Worm (Caenorhabditis elegans) whole organism, L4 larva: ENCODE data around the gene F13A2.5.
"Not testable (repeated sequence)": the region's sequence is repeated elsewhere in the genome, so short reads cannot be mapped to it uniquely, and the experiment has no call there.

ENCODE experiments used
- D1046.2 ChIP-seq: fragments of 200-800 bp; sonication (Bioruptor generic); IDR thresholded peaks from 2 replicates; pipeline ENCODE4 v1.3.6; 2022; ENCODE audit warnings: missing genetic modification characterization, missing compliant biosample characterization
- F10B5.3 ChIP-seq: sonication (generic microtip); optimal IDR thresholded peaks from 2 replicates; lab custom pipeline; 2016; ENCODE audit warnings: mild to moderate bottlenecking, missing genetic modification characterization, missing compliant biosample characterization
- F49E8.2 ChIP-seq: sonication (generic microtip); optimal IDR thresholded peaks from 2 replicates; lab custom pipeline; 2016; ENCODE audit warnings: missing compliant biosample characterization, mild to moderate bottlenecking, missing genetic modification characterization, borderline replicate concordance
- R02D3.7 ChIP-seq: fragments of 150-350 bp; sonication (generic microtip); optimal IDR thresholded peaks from 3 replicates; lab custom pipeline; 2014; ENCODE audit warnings: missing biosample characterization, missing genetic modification characterization
- Y48G9A.11 ChIP-seq: fragments of 200-800 bp; sonication (Bioruptor generic); IDR thresholded peaks from 2 replicates; pipeline ENCODE4 v1.3.6; 2022; ENCODE audit warnings: missing genetic modification reagents, missing genetic modification characterization, missing compliant biosample characterization
- aha-1 ChIP-seq: fragments of 150-350 bp; peaks from one replicate; lab custom pipeline; 2014; ENCODE audit warnings: missing biosample characterization, missing genetic modification characterization
- aly-2 ChIP-seq: sonication (generic microtip); optimal IDR thresholded peaks from 2 replicates; lab custom pipeline; 2018; ENCODE audit warnings: missing biosample characterization, missing genetic modification characterization
- attf-4 ChIP-seq: sonication (generic microtip); optimal IDR thresholded peaks from 3 replicates; lab custom pipeline; 2017; ENCODE audit warnings: missing biosample characterization, missing genetic modification characterization
- ceh-20 ChIP-seq: fragments of 200-800 bp; sonication (Bioruptor generic); IDR thresholded peaks from 2 replicates; pipeline ENCODE4 v1.3.6; 2022; ENCODE audit warnings: missing genetic modification reagents, missing genetic modification characterization, missing compliant biosample characterization
- daf-16 ChIP-seq, 3 experiments: sonication (generic microtip); optimal IDR thresholded peaks; 2 replicates each; lab custom pipeline; 2016 to 2017; ENCODE audit warnings: missing genetic modification characterization in 3 of 3, missing genetic modification reagents in 3 of 3, mild to moderate bottlenecking in 2 of 3, missing compliant biosample characterization in 2 of 3, missing biosample characterization in 1 of 3, moderate library complexity in 1 of 3
- daf-8 ChIP-seq: fragments of 200-800 bp; sonication (Bioruptor generic); IDR thresholded peaks from 2 replicates; pipeline ENCODE4 v1.3.6; 2022; ENCODE audit warnings: missing genetic modification characterization, missing compliant biosample characterization
- dmd-8 ChIP-seq: fragments of 200-800 bp; sonication (Bioruptor generic); IDR thresholded peaks from 2 replicates; pipeline ENCODE4 v1.3.6; 2022; ENCODE audit warnings: missing genetic modification characterization, missing compliant biosample characterization
- egl-27 ChIP-seq: sonication (generic microtip); optimal IDR thresholded peaks from 3 replicates; lab custom pipeline; 2017; ENCODE audit warnings: missing biosample characterization, missing genetic modification reagents, missing genetic modification characterization
- hlh-30 ChIP-seq: sonication (generic microtip); optimal IDR thresholded peaks from 2 replicates; lab custom pipeline; 2017; ENCODE audit warnings: antibody characterized with exemption, mild to moderate bottlenecking, missing genetic modification characterization, missing compliant biosample characterization; ENCODE audit not compliant: insufficient read depth
- lim-7 ChIP-seq: fragments of 200-800 bp; sonication (Bioruptor generic); IDR thresholded peaks from 2 replicates; pipeline ENCODE4 v1.3.6; 2022; ENCODE audit warnings: missing genetic modification characterization, missing compliant biosample characterization
- lin-29 ChIP-seq: fragments of 200-800 bp; sonication (Bioruptor generic); IDR thresholded peaks from 2 replicates; pipeline ENCODE4 v1.3.6; 2022; ENCODE audit warnings: missing genetic modification reagents, missing genetic modification characterization, missing compliant biosample characterization
- lir-3 ChIP-seq: sonication (generic microtip); optimal IDR thresholded peaks from 2 replicates; lab custom pipeline; 2016; ENCODE audit warnings: mild to moderate bottlenecking, missing genetic modification characterization, missing compliant biosample characterization
- lsy-2 ChIP-seq, 2 experiments: fragments of 150-350 bp in 1 of 2; sonication (generic microtip) in 1 of 2; optimal IDR thresholded peaks; 2 replicates each; lab custom pipeline; 2014 to 2017; ENCODE audit warnings: missing biosample characterization in 2 of 2, missing genetic modification characterization in 2 of 2
- madf-9 ChIP-seq: fragments of 200-800 bp; sonication (Bioruptor generic); conservative IDR thresholded peaks from 2 replicates; pipeline ENCODE4 v1.3.6; 2022; ENCODE audit warnings: missing genetic modification reagents, missing genetic modification characterization, missing compliant biosample characterization
- mdl-1 ChIP-seq, 2 experiments: fragments of 150-350 bp in 1 of 2; sonication (generic microtip) in 1 of 2; optimal IDR thresholded peaks; 2 replicates each; lab custom pipeline; 2014 to 2017; ENCODE audit warnings: missing biosample characterization in 2 of 2, missing genetic modification characterization in 2 of 2
- mes-2 ChIP-seq: sonication (generic microtip); optimal IDR thresholded peaks from 2 replicates; lab custom pipeline; 2016; ENCODE audit warnings: missing genotype, mild to moderate bottlenecking, missing genetic modification characterization, missing compliant biosample characterization; ENCODE audit not compliant: poor library complexity, severe bottlenecking
- mxl-2 ChIP-seq: fragments of 200-800 bp; sonication (Bioruptor generic); conservative IDR thresholded peaks from 2 replicates; pipeline ENCODE4 v1.3.6; 2022; ENCODE audit warnings: missing genetic modification reagents, missing genetic modification characterization, missing compliant biosample characterization
- nhr-11 ChIP-seq: fragments of 150-350 bp; optimal IDR thresholded peaks from 2 replicates; lab custom pipeline; 2014; ENCODE audit warnings: missing biosample characterization, missing genetic modification characterization
- nhr-25 ChIP-seq: sonication (generic microtip); optimal IDR thresholded peaks from 2 replicates; lab custom pipeline; 2017; ENCODE audit warnings: missing genetic modification characterization, mild to moderate bottlenecking, missing compliant biosample characterization, antibody characterized with exemption, moderate library complexity, borderline replicate concordance; ENCODE audit not compliant: insufficient read depth
- nhr-76 ChIP-seq: fragments of 150-350 bp; optimal IDR thresholded peaks from 2 replicates; lab custom pipeline; 2014; ENCODE audit warnings: missing biosample characterization, missing genetic modification characterization
- nhr-77 ChIP-seq: fragments of 150-350 bp; optimal IDR thresholded peaks from 2 replicates; lab custom pipeline; 2014; ENCODE audit warnings: missing biosample characterization, missing genetic modification characterization
- pha-4 ChIP-seq, 2 experiments: fragments of 150-350 bp in 1 of 2; fragments of 200-800 bp in 1 of 2; sonication (Bioruptor generic) in 1 of 2; IDR thresholded peaks in 1 of 2; optimal IDR thresholded peaks in 1 of 2; 2 replicates each; pipeline versions ENCODE4 v1.3.6 to Lab custom; 2014 to 2022; ENCODE audit warnings: missing genetic modification characterization in 2 of 2, missing genetic modification reagents in 2 of 2, missing biosample characterization in 1 of 2, missing compliant biosample characterization in 1 of 2
- php-3 ChIP-seq: fragments of 200-800 bp; sonication (Bioruptor generic); IDR thresholded peaks from 2 replicates; pipeline ENCODE4 v1.3.6; 2022; ENCODE audit warnings: missing genetic modification reagents, missing genetic modification characterization, missing compliant biosample characterization
- pqm-1 ChIP-seq: sonication (generic microtip); optimal IDR thresholded peaks from 2 replicates; lab custom pipeline; 2017; ENCODE audit warnings: missing biosample characterization, missing genetic modification characterization
- saeg-2 ChIP-seq: fragments of 200-800 bp; sonication (Bioruptor generic); IDR thresholded peaks from 2 replicates; pipeline ENCODE4 v1.3.6; 2022; ENCODE audit warnings: missing genetic modification reagents, missing genetic modification characterization, missing compliant biosample characterization
- set-16 ChIP-seq: fragments of 200-800 bp; sonication (Bioruptor generic); IDR thresholded peaks from 2 replicates; pipeline ENCODE4 v1.3.6; 2022; ENCODE audit warnings: missing genetic modification reagents, missing genetic modification characterization, missing compliant biosample characterization
- skn-1 ChIP-seq: fragments of 150-350 bp; optimal IDR thresholded peaks from 2 replicates; lab custom pipeline; 2014; ENCODE audit warnings: missing biosample characterization, missing genetic modification characterization
- snpc-4 ChIP-seq: fragments of 150-350 bp; optimal IDR thresholded peaks from 2 replicates; lab custom pipeline; 2014; ENCODE audit warnings: missing biosample characterization, missing genetic modification characterization
- unc-62 ChIP-seq, 3 experiments: fragments of 150-350 bp in 1 of 3; sonication (generic microtip); optimal IDR thresholded peaks in 2 of 3; peaks in 1 of 3; 1 replicate in 1 of 3; 2 replicates in 2 of 3; lab custom pipeline; 2014 to 2017; ENCODE audit warnings: missing biosample characterization in 3 of 3, missing genetic modification characterization in 3 of 3, missing genetic modification reagents in 3 of 3, missing genotype in 1 of 3

The F13A2.5 gene

DNA sequence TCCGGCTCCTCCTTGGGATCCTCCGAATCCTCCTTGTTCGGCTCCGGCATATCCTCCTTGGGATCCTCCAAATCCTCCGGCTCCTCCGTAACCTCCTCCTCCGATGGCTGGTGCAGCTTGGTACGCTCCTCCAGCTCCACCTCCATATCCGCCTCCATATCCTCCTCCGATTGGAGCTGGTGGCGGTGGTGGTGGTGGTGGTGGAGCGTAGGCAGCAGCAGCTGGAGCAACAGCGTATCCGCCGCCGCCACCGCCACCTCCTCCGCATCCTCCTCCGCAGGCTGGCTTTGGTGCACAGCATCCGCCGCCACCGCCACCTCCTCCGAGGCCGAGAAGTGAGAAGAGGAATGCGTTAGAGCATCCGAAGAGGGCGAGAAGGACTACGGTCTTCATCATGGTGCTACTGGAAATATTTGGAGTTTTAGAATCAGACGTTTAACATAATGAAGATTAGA lies 31.0 kb upstream of the F13A2.5 start, which contains the start of gene Y47D7A.15:
Y47D7A.15 (minus strand) TSS at position 405 of the 455 bp plus-strand sequence.
- no peak for TF ChIP-seq nhr-25 (tag; lab: Kevin White, UChicago)
- no peak for TF ChIP-seq php-3 (GFP tag; lab: Robert Waterston, UW)
- TF ChIP-seq mes-2: no peak
- no peak for TF ChIP-seq aly-2 (tag; lab: Kevin White, UChicago)
- TF ChIP-seq dmd-8 (GFP tag; lab: Robert Waterston, UW): 0 out of 2 replicates have a peak, but pooled peaks have one; percentile 45
- TF ChIP-seq lim-7: no peak
- TF ChIP-seq pha-4 (GFP tag; IDR thresholded peaks at IDR 0.05; lab: Robert Waterston, UW): no peak
- TF ChIP-seq pha-4 (tag; optimal IDR thresholded peaks at IDR 0.05; lab: Kevin White, UChicago): no peak
- TF ChIP-seq Y48G9A.11 (GFP tag; lab: Robert Waterston, UW): no peak
- peak; percentile 96 for TF ChIP-seq set-16 (GFP tag; lab: Robert Waterston, UW)
- no peak for TF ChIP-seq lin-29
- no peak for TF ChIP-seq D1046.2 (GFP tag; lab: Robert Waterston, UW)
- no peak for TF ChIP-seq ceh-20 (GFP tag; lab: Robert Waterston, UW)
- no peak for TF ChIP-seq F49E8.2 (tag; lab: Kevin White, UChicago)
- peak; percentile 82 for TF ChIP-seq aha-1
- TF ChIP-seq madf-9 (GFP tag; lab: Robert Waterston, UW): no peak
- no peak for TF ChIP-seq lsy-2 (tag; optimal IDR thresholded peaks at IDR 0.05; lab: Kevin White, UChicago)
- no peak for TF ChIP-seq hlh-30 (tag; lab: Kevin White, UChicago)

ce11 chrV:4432196-4432595 lies 30.4 kb upstream of the F13A2.5 start:
- peak in 1 of 2 experiments; percentile 22 for TF ChIP-seq unc-62 (GFP tag; optimal IDR thresholded peaks at IDR 0.05 in 1 of 2; lab: Kevin White, UChicago)
- not testable (repeated sequence) for TF ChIP-seq unc-62 (tag; optimal IDR thresholded peaks at IDR 0.05; lab: Kevin White, UChicago)
- TF ChIP-seq set-16 (GFP tag; lab: Robert Waterston, UW): peak; percentile 46; the same call in 1 of the 2 replicates

DNA sequence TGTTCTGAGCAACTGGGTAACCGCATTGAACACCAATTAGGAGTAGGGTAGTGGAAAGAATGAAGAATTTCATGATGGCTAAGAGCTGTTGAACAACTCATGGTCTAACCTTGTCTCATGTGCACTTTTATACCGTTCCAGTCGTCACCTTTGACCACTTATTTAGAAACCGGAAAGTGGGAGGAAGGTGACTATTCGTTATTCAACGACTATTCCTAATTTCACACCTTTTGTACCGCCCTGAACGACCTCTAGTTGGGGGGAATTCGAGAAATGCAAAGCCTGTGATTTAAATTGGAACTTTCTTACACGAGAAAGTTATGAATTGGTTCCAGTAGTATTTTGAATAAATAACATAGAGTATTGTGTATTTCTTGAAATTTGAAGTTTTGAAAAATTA lies 27.8 kb upstream of the F13A2.5 start, which contains the start of gene Y47D7A.12:
Y47D7A.12 (minus strand) TSS at position 101 of the 400 bp plus-strand sequence.
- TF ChIP-seq saeg-2 (GFP tag; lab: Robert Waterston, UW) (no peak), nhr-76 (no peak), nhr-11 (tag; lab: Kevin White, UChicago) (no peak), pqm-1 (tag; lab: Kevin White, UChicago) (no peak), pha-4 (GFP tag; IDR thresholded peaks at IDR 0.05; lab: Robert Waterston, UW) (no peak), pha-4 (tag; optimal IDR thresholded peaks at IDR 0.05; lab: Kevin White, UChicago) (no peak), snpc-4 (tag; lab: Kevin White, UChicago) (no peak), F49E8.2 (tag; lab: Kevin White, UChicago) (no peak), daf-16 (GFP tag; optimal IDR thresholded peaks at IDR 0.05; lab: Kevin White, UChicago) (no peak), daf-16 (tag; optimal IDR thresholded peaks at IDR 0.05; lab: Kevin White, UChicago) (no peak), mdl-1 (tag; optimal IDR thresholded peaks at IDR 0.05; lab: Kevin White, UChicago) (no peak), aly-2 (tag; lab: Kevin White, UChicago) (no peak), mxl-2 (GFP tag; lab: Robert Waterston, UW) (no peak), daf-8 (GFP tag; lab: Robert Waterston, UW) (no peak), egl-27 (tag; lab: Kevin White, UChicago) (no peak), php-3 (GFP tag; lab: Robert Waterston, UW) (no peak), lir-3 (tag; lab: Kevin White, UChicago) (no peak), attf-4 (tag; lab: Kevin White, UChicago) (no peak), lin-29 (no peak), set-16 (GFP tag; lab: Robert Waterston, UW) (no peak), F10B5.3 (tag; lab: Kevin White, UChicago) (no peak)
- TF ChIP-seq, all 104 proteins: peak for 0

DNA sequence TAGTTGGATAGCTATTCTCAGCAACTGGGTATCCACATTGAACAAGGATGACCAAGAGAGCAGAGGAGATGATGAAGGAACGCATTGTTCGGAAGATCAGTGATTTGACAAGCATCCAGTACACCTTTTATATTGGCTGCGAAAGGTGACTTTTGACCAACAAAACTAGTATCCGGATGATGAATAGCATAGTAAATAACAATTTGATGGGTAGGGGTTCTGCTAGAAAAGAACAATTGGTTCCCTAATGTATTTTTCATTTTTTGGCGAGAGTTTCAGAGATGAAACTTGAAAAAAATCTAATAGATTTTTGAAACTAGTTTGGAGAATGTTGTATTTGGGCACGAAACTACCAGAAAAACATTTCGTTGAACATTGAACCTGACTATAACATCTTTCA lies 26.4 kb upstream of the F13A2.5 start, which contains the start of gene Y47D7A.11:
Y47D7A.11 (minus strand) TSS at position 101 of the 400 bp plus-strand sequence.
- TF ChIP-seq lir-3 (tag; lab: Kevin White, UChicago) (no peak), unc-62 (GFP tag; optimal IDR thresholded peaks at IDR 0.05 in 1 of 2; lab: Kevin White, UChicago) (peak in 1 of 2 experiments; percentile 28), unc-62 (tag; optimal IDR thresholded peaks at IDR 0.05; lab: Kevin White, UChicago) (no peak), nhr-77 (no peak), R02D3.7 (tag; lab: Kevin White, UChicago) (no peak), skn-1 (tag; lab: Kevin White, UChicago) (no peak), D1046.2 (GFP tag; lab: Robert Waterston, UW) (no peak), lin-29 (no peak)
